Fruit fly (Drosophila melanogaster): Measurements from ENCODE around the gene mdy.

Gene mdy

DNA sequence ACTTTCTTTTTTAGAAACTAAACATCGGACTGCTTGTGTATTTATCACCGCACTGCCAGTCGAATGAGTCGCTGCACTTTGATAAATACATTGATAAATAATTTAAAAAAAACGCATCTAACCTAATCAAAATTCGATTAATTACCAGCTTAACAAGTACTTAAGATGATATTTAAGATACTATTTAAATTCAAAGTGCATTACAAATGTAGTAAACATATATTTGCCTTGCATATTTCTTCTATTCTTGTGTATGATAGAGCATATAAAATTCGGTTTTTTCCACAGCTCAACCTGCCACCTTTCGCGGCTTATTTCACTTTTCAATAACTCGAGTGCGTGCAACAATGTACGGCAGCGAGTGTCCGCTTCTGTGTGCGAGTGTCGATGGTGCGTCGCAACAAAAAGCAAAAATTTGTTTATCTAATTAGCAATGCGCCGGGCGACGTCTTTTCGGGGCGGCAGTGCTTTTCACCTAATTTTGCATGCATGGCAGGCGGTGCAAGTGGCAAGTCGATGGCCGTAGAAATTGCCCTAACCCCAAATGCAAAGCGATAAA is 12.0 kb upstream of the mdy start, which contains the start of gene CG13272:
CG13272 (plus strand) TSS at position 509 of the 559 bp plus-strand sequence.
- no peak for TF ChIP-seq Sin3A (optimal IDR thresholded peaks at IDR 0.05)
- TF ChIP-seq insv (optimal IDR thresholded peaks at IDR 0.05), result no peak
- TF ChIP-seq ttk (optimal IDR thresholded peaks at IDR 0.05), result no peak
- no peak for TF ChIP-seq h (optimal IDR thresholded peaks at IDR 0.05)
- TF ChIP-seq Myc (optimal IDR thresholded peaks at IDR 0.05), result no peak
- TF ChIP-seq psq (optimal IDR thresholded peaks at IDR 0.05), result no peak

DNA sequence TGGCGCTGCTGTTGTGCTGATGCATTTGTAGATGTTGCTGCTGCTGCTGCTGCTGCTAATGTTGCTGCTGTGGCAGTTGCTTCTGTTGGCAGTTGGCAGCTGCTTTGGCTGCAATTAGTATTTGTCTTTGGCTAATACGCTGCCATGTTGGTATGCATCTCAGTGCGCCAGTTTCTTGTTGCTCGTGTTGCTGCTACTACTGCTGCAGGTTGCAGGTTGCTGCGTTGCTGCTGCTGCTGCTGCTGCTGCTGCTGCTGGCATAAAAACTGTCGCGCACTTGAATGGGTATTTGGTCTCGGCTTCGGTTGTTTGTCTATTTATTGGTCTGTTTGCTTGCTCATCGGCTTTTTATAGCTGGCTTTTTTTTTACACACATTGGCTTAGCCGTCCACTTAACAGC is 7.7 kb upstream of the mdy start:
- TF ChIP-seq psq (optimal IDR thresholded peaks at IDR 0.05) (no peak), Myc (optimal IDR thresholded peaks at IDR 0.05) (no peak), ttk (optimal IDR thresholded peaks at IDR 0.05) (no peak), Sin3A (optimal IDR thresholded peaks at IDR 0.05) (no peak), h (optimal IDR thresholded peaks at IDR 0.05) (no peak), insv (optimal IDR thresholded peaks at IDR 0.05) (no peak)

DNA sequence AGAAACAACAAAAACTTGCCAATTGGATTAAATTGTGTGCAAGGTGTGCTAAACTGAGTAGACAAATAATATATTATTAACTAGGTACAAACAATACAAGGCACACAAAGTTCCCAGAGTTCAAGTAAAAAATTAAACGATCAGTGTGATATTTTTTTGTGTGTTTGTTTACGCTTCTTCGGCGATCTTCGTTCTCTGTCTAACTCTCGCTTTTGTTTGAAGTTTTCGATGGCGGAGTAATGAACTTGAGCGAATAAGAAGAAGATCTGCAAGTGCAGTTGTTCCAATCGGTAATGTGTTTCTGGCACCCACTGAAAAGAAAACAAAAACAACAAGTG is 259 bp downstream of the mdy start:
- TF ChIP-seq psq (optimal IDR thresholded peaks at IDR 0.05), result no peak
- TF ChIP-seq insv (optimal IDR thresholded peaks at IDR 0.05), result no peak
- no peak for TF ChIP-seq Myc (optimal IDR thresholded peaks at IDR 0.05)
- TF ChIP-seq h (optimal IDR thresholded peaks at IDR 0.05), result no peak
- TF ChIP-seq ttk (optimal IDR thresholded peaks at IDR 0.05), result no peak

DNA sequence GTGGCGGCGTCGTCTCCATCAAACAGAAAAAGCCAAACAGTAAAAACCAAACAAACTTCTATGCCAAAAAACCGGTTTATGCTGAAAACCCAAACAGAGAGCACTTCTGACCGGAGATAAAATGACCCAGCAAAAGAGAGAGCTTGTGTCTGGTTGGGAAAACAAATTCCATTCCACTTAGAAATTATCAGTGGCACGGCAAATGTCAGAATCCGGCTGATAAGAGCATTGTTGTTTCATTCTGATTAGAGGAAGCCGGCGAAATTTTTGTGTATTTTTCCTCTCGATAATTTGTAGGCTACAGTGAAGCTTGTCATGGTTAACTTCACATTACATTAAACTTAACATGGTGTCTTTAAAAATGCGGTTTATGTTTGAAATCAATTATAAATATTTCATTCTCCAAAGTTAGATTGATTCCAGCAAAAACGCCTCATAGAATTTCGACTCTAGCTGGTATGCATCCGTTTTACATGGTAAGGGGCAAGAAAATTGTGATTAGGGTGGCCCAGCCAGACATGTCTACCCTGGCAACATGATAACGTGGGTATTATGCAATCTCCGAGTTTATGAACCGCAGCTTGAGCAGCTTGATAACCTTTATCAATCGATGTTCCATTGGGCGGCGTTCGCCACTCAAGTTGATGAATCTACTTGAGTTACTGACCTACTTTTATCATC is 1.1 kb downstream of the mdy start:
- TF ChIP-seq psq (optimal IDR thresholded peaks at IDR 0.05) (no peak), Sin3A (optimal IDR thresholded peaks at IDR 0.05) (no peak)

DNA sequence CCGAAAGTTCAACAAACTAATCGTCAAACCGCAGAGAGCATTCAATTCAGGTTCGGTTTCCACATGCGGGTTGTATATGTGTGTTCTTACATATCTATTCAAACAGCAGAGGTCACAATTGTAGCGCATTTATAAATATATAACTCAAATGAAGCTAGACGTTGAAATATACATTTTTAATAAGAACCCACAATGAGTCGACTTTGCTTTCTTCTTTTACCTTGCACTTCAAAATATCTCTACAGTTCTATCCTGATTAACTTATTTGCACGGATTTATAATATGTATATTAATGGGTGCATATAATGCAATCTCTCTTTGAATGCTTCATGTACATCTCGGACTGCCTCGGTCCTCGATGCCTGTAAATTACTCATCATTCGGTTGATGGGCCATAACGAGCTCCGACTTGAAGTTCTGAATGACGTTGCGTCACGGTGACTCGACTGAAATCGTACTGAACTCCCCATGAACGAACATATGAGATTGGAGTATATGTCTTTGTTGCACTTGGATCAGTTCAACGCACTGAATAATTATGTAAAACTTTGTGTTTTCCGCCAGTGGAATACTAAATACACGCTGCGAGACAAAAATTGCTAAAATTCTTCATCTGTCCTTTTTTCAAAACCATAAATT is 2.0 kb downstream of the mdy start:
- TF ChIP-seq ttk (optimal IDR thresholded peaks at IDR 0.05) (no peak), Sin3A (optimal IDR thresholded peaks at IDR 0.05) (no peak), insv (optimal IDR thresholded peaks at IDR 0.05) (no peak), Myc (optimal IDR thresholded peaks at IDR 0.05) (no peak), psq (optimal IDR thresholded peaks at IDR 0.05) (no peak), h (optimal IDR thresholded peaks at IDR 0.05) (no peak)

DNA sequence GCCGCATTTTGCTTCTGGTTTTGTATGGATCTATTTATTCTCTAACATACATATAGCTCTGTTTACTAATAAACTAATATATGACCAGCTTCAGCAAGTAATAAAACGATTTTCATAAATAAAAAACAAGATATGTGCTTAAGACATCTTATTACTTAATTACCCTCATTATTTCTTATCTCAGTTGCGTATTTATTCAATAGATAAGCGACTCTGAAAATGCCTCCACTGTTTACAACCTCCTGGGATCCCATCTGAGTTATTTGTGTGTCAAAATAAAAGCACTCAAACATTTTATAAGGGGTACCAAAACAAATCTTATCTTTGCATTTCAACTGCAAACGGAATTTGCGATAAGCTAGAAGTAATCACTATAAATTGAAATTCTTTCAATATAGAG is 3.3 kb downstream of the mdy start:
- no peak for TF ChIP-seq h (optimal IDR thresholded peaks at IDR 0.05)
- TF ChIP-seq Myc (optimal IDR thresholded peaks at IDR 0.05), result no peak
- TF ChIP-seq insv (optimal IDR thresholded peaks at IDR 0.05), result no peak
- no peak for TF ChIP-seq ttk (optimal IDR thresholded peaks at IDR 0.05)
- TF ChIP-seq psq (optimal IDR thresholded peaks at IDR 0.05), result no peak
- TF ChIP-seq Sin3A (optimal IDR thresholded peaks at IDR 0.05), result no peak

DNA sequence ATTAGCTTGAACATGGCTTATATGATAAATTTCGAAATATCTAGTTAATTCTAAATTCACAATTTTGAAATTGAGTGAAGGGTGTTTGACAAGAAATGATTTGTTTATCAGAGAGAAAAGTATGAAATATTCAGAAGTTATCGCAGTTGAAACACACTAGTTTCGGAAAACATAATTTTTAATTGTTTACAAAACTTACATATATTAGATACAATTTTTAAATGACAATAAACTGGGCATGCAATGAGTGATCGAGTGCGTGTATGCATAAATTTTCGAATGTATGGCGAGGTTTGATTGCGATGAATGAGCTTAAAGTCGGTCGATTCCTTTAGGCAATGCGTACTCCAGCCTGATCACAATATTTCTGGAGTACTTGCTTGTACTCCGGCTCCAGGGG is 4.5 kb downstream of the mdy start, which contains the start of gene CG13280:
CG13280 (minus strand) TSS at position 101 of the 400 bp plus-strand sequence.
- TF ChIP-seq Sin3A (optimal IDR thresholded peaks at IDR 0.05) (no peak), Myc (optimal IDR thresholded peaks at IDR 0.05) (no peak), psq (optimal IDR thresholded peaks at IDR 0.05) (no peak), h (optimal IDR thresholded peaks at IDR 0.05) (no peak), insv (optimal IDR thresholded peaks at IDR 0.05) (no peak), ttk (optimal IDR thresholded peaks at IDR 0.05) (no peak)

DNA sequence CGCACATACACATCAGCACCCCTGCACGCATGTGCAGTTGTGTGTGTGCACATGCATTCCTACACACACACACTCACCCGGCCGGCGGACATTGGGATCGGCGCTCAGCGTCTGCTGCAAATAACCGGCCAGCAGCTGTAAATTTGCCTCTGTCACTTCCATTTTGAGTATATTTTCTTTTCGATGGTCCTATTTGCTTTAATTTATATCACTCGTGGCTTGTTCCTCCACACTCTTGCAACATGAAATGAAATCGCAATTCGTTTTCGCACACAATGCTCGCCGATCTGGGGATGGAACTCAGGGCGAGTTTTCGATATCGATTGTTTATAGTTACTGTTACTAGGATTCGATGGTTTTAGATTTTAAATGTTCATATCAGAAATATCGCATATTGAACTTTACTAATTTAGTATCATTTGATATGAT is 8.5 kb downstream of the mdy start, which contains the start of gene Cse1:
Cse1 (minus strand) TSS at position 303 of the 429 bp plus-strand sequence.
- TF ChIP-seq Myc (optimal IDR thresholded peaks at IDR 0.05) (no peak), ttk (optimal IDR thresholded peaks at IDR 0.05) (no peak), Sin3A (optimal IDR thresholded peaks at IDR 0.05) (no peak), h (optimal IDR thresholded peaks at IDR 0.05) (no peak), psq (optimal IDR thresholded peaks at IDR 0.05) (no peak), insv (optimal IDR thresholded peaks at IDR 0.05) (no peak)

DNA sequence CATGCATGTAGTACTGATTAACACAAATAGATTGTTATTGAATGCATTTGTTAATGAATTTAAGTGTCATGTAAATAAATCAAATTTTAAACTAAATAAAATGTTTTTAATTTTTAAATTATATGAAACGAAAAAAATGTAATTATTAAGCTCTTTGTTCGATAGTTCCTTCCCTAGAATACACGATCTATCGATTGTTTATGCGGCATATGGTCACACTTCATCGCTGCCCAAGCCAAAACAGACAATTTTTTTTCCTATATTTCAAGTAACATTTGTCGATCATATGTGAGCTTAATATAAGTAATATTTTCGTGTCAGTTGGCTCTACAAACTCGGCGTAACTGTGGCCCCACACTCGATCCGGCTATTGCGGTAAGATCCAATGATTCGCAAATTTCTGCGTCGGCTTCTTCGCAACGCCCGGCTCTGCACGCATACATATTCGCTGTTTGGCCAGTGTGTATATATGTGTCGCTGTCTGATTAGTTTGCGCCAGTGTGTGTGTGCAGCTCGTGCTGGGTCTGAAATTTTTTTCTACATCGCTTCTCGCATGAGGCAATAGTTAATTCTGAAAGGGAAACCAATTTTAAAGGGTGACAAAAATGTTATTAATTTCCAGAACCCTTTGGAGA is 10.5 kb downstream of the mdy start, which contains the start of gene AspRS-m:
AspRS-m (plus strand) TSS at position 207 of the 635 bp plus-strand sequence.
- TF ChIP-seq ttk (optimal IDR thresholded peaks at IDR 0.05), result no peak
- no peak for TF ChIP-seq Sin3A (optimal IDR thresholded peaks at IDR 0.05)
- TF ChIP-seq Myc (optimal IDR thresholded peaks at IDR 0.05), result no peak
- no peak for TF ChIP-seq insv (optimal IDR thresholded peaks at IDR 0.05)
- TF ChIP-seq h (optimal IDR thresholded peaks at IDR 0.05), result no peak

DNA sequence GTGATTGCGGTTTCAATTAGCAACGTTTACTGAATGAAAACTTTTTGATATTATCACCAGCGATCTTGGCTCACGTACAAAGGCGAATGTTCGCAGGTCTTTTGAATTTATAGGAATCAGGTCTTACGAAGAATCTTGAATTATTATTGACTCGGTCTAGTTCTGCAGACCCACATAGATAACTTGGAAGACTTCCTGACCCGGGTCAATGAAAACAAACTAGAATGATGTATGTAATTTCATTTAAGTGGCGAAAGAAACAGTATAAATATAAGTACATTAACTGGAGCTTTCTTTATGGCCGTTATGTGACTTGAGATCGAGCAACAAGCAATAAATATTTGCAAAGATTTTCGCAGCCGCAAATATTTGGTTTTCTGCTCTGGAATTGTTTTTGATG is 17.9 kb downstream of the mdy start, which contains the start of gene CG13282:
CG13282 (minus strand) TSS at position 101 of the 400 bp plus-strand sequence.
- no peak for TF ChIP-seq insv (optimal IDR thresholded peaks at IDR 0.05)
- no peak for TF ChIP-seq ttk (optimal IDR thresholded peaks at IDR 0.05)
- no peak for TF ChIP-seq Myc (optimal IDR thresholded peaks at IDR 0.05)
- no peak for TF ChIP-seq psq (optimal IDR thresholded peaks at IDR 0.05)
- no peak for TF ChIP-seq Sin3A (optimal IDR thresholded peaks at IDR 0.05)
- no peak for TF ChIP-seq h (optimal IDR thresholded peaks at IDR 0.05)

DNA sequence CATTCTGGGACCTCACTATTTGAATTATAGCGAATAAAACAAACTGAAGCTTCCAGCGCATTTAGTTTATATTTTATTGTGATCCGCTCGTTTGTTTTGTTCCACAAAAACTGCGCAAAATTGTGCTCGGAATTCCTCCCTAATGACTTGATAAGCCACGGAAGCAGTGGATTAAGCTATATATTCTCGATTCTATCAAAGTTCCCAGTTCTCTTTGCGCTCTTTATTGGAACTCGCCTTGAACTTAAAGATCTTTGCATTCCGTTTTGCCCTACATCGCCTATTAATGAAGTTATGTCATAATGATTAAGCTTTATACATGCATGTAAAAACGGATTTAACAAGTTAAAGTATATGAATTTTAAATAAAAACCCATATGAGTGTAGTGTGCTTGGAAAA is 20.7 kb downstream of the mdy start, which contains the start of gene Nepl9:
Nepl9 (minus strand) TSS at position 101 of the 400 bp plus-strand sequence.
- TF ChIP-seq h (optimal IDR thresholded peaks at IDR 0.05), result no peak
- no peak for TF ChIP-seq Myc (optimal IDR thresholded peaks at IDR 0.05)
- TF ChIP-seq ttk (optimal IDR thresholded peaks at IDR 0.05), result no peak

DNA sequence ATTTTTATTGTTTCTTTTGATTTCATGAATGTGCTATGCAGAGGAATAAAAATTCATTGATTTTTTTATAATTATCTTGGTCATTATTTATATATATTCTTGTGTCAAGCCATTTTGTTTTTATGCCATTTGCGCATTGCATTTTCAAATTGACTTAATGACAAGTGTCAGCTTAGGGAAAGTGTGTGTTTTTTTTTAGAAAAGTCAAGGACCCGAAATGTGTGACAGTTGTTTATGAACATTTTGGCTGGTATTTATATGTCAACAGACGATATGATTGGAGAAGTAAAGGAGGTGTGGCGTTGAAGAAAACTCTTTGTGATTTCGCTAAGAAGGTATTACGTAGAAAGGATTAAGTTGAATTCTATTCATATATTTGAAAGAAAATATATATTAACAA is 21.2 kb downstream of the mdy start, which contains the start of the genes SclA and SclB:
SclA (plus strand) TSS at position 301 of the 400 bp plus-strand sequence.
SclB (plus strand) TSS at position 301 of the 400 bp plus-strand sequence.
- TF ChIP-seq psq (optimal IDR thresholded peaks at IDR 0.05) (no peak), insv (optimal IDR thresholded peaks at IDR 0.05) (no peak), ttk (optimal IDR thresholded peaks at IDR 0.05) (no peak), Myc (optimal IDR thresholded peaks at IDR 0.05) (no peak), h (optimal IDR thresholded peaks at IDR 0.05) (no peak), Sin3A (optimal IDR thresholded peaks at IDR 0.05) (no peak)
